Worm (Caenorhabditis elegans): ENCODE measurements around the gene nas-37.
A peak's percentile ranks its signal among the peaks of the same experiment; 100 is the strongest.

nas-37 gene

ce11 chrX:9924962-9925361, 23.9 kb downstream of the nas-37 start, which contains the start of gene ugt-23:
Gene ugt-23 (minus strand): TSS chrX:9925173.
- TF ChIP-seq sdc-2 (tag; optimal IDR thresholded peaks at IDR 0.05), result no peak
- no peak for TF ChIP-seq unc-55 (GFP tag; optimal IDR thresholded peaks at IDR 0.05)
- peak; percentile 70 for TF ChIP-seq elt-2 (tag; optimal IDR thresholded peaks at IDR 0.05)
- no peak for TF ChIP-seq nhr-11 (tag; optimal IDR thresholded peaks at IDR 0.05)
- TF ChIP-seq tbx-2 (tag; optimal IDR thresholded peaks at IDR 0.05), result no peak
- no peak for TF ChIP-seq hlh-13 (GFP tag; optimal IDR thresholded peaks at IDR 0.05)
- TF ChIP-seq rnt-1 (tag; optimal IDR thresholded peaks at IDR 0.05), result no peak

ce11 chrX:9921257-9921656, 27.6 kb downstream of the nas-37 start, which contains the start of gene C17G1.2:
Gene C17G1.2 (plus strand): TSS chrX:9921557.
- TF ChIP-seq eyg-1 (tag; optimal IDR thresholded peaks at IDR 0.05) (no peak), syd-9 (tag; optimal IDR thresholded peaks at IDR 0.05) (no peak)

ce11 chrX:9918997-9919396, 29.9 kb downstream of the nas-37 start, which contains the start of gene folr-1:
Gene folr-1 (plus strand): TSS chrX:9919297.
- TF ChIP-seq ceh-6 (GFP tag; optimal IDR thresholded peaks at IDR 0.05) (no peak), C08G9.2 (tag; optimal IDR thresholded peaks at IDR 0.05) (no peak), hlh-15 (tag; optimal IDR thresholded peaks at IDR 0.05) (no peak), fkh-6 (tag; optimal IDR thresholded peaks at IDR 0.05) (no peak), ceh-48 (tag; optimal IDR thresholded peaks at IDR 0.05) (no peak), gmeb-2 (tag; optimal IDR thresholded peaks at IDR 0.05) (no peak), pha-4 (tag; optimal IDR thresholded peaks at IDR 0.05) (no peak), tbx-2 (tag; optimal IDR thresholded peaks at IDR 0.05) (no peak), F13H6.1 (tag; optimal IDR thresholded peaks at IDR 0.05) (no peak), ttx-3 (tag; optimal IDR thresholded peaks at IDR 0.05) (no peak), unc-42 (tag; optimal IDR thresholded peaks at IDR 0.05) (no peak), mec-3 (tag; optimal IDR thresholded peaks at IDR 0.05; ENCODE audit: borderline replicate concordance) (no peak), syd-9 (tag; optimal IDR thresholded peaks at IDR 0.05) (no peak)

- TF ChIP-seq unc-42 (tag; optimal IDR thresholded peaks at IDR 0.05), result no peak
- TF ChIP-seq tbx-7 (tag; optimal IDR thresholded peaks at IDR 0.05), result peak; percentile 24
- peak; percentile 28 for TF ChIP-seq ets-4 (tag; optimal IDR thresholded peaks at IDR 0.05)
- peak; percentile 23 for TF ChIP-seq zip-5 (tag; optimal IDR thresholded peaks at IDR 0.05)
- peak; percentile 47 for TF ChIP-seq ceh-31 (tag; optimal IDR thresholded peaks at IDR 0.05)
- no peak for TF ChIP-seq fax-1 (tag; optimal IDR thresholded peaks at IDR 0.05)
- no peak for TF ChIP-seq ahr-1 (tag; optimal IDR thresholded peaks at IDR 0.05)
- no peak for TF ChIP-seq K09A11.1 (tag; optimal IDR thresholded peaks at IDR 0.05; ENCODE audit: insufficient read depth)
- no peak for TF ChIP-seq ztf-16 (tag; optimal IDR thresholded peaks at IDR 0.05)
- no peak for TF ChIP-seq dmd-4 (tag; optimal IDR thresholded peaks at IDR 0.05; ENCODE audit: borderline replicate concordance)
- TF ChIP-seq sdc-2 (tag; optimal IDR thresholded peaks at IDR 0.05), result no peak
- TF ChIP-seq sox-4 (tag; optimal IDR thresholded peaks at IDR 0.05), result no peak
- peak; percentile 66 for TF ChIP-seq tbx-2 (tag; optimal IDR thresholded peaks at IDR 0.05)
- peak; percentile 57 for TF ChIP-seq ceh-2 (tag; optimal IDR thresholded peaks at IDR 0.05)
- TF ChIP-seq elt-2 (tag; optimal IDR thresholded peaks at IDR 0.05), result peak; percentile 11
- no peak for TF ChIP-seq npax-4 (tag; optimal IDR thresholded peaks at IDR 0.05)
- no peak for TF ChIP-seq T23F11.4 (GFP tag; optimal IDR thresholded peaks at IDR 0.05)
- no peak for TF ChIP-seq nhr-11 (tag; optimal IDR thresholded peaks at IDR 0.05)
- TF ChIP-seq fkh-6 (tag; optimal IDR thresholded peaks at IDR 0.05), result peak; percentile 20
- TF ChIP-seq nhr-232 (tag; optimal IDR thresholded peaks at IDR 0.05), result no peak
- TF ChIP-seq hlh-8 (tag; optimal IDR thresholded peaks at IDR 0.05), result peak; percentile 3
Observed at ce11 chrX:9917362-9917761, 31.5 kb downstream of the nas-37 start, which contains the start of gene F21G4.6. Gene F21G4.6 (minus strand): TSS chrX:9917448.

DNA sequence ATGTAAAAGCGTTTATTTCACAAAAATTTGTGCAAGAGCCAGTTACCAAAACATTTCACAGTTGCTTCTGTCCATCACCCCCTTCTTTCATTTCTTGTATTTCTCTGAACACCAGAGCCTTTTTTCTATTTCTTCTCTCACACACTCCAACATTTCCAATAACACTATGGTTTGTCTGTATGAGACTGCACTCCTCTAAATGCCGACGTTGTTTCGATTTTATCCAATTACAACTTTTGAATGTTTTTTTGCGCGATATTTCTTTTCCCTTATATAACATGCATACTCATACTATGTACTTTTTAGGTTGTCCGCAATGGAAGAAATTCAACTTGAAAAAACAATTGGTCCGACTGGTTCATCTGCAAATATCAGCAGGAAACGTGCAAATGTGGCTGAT, 43.0 kb downstream of the nas-37 start, which contains the start of gene F21G4.5:
F21G4.5 (plus strand) TSS at position 301 of the 400 bp plus-strand sequence.
- TF ChIP-seq nfya-1 (tag; optimal IDR thresholded peaks at IDR 0.05) (no peak), fkh-10 (GFP tag; optimal IDR thresholded peaks at IDR 0.05) (no peak), ets-4 (tag; optimal IDR thresholded peaks at IDR 0.05) (no peak), pha-4 (tag; optimal IDR thresholded peaks at IDR 0.05) (no peak), hlh-15 (tag; optimal IDR thresholded peaks at IDR 0.05) (no peak)

Measured in whole organism, late embryonic.